Fruit fly (Drosophila melanogaster) whole organism, embryonic: ENCODE data around the gene CG7607.

Experiments used
- ATbp ChIP-seq: fragments of 200-800 bp; sonication (Bioruptor generic); optimal IDR thresholded peaks from 2 replicates; lab custom pipeline; 2017; ENCODE audit warnings: missing biosample characterization, mild to moderate bottlenecking, missing genetic modification characterization, missing genetic modification reagents
- Ada2b ChIP-seq: fragments of 200-800 bp; sonication (Bioruptor generic); IDR thresholded peaks from 2 replicates; pipeline ENCODE4 v1.3.6; 2022; ENCODE audit warnings: missing biosample characterization, missing genetic modification characterization
- B-H2 ChIP-seq: fragments of 200-800 bp; sonication (Bioruptor generic); optimal IDR thresholded peaks from 2 replicates; lab custom pipeline; 2018; ENCODE audit warnings: missing biosample characterization, mild to moderate bottlenecking, missing genetic modification characterization
- CG11696 ChIP-seq: fragments of 200-800 bp; sonication (Bioruptor generic); IDR thresholded peaks from 2 replicates; pipeline ENCODE4 v1.3.6; 2022; ENCODE audit warnings: missing biosample characterization, missing genetic modification characterization
- CG11723 ChIP-seq: fragments of 200-800 bp; sonication (Bioruptor generic); optimal IDR thresholded peaks from 2 replicates; lab custom pipeline; 2017; ENCODE audit warnings: missing biosample characterization, mild to moderate bottlenecking, missing genetic modification characterization
- CG12155 ChIP-seq: fragments of 200-800 bp; sonication (Bioruptor generic); optimal IDR thresholded peaks from 3 replicates; lab custom pipeline; 2016; ENCODE audit warnings: missing biosample characterization, missing genetic modification characterization
- CG13894 ChIP-seq: fragments of 200-800 bp; sonication (Bioruptor generic); optimal IDR thresholded peaks from 3 replicates; lab custom pipeline; 2018; ENCODE audit warnings: missing biosample characterization, mild to moderate bottlenecking, missing genetic modification characterization, moderate library complexity
- CG14710 ChIP-seq: fragments of 200-800 bp; sonication (Bioruptor generic); optimal IDR thresholded peaks from 3 replicates; lab custom pipeline; 2019; ENCODE audit warnings: missing biosample characterization, mild to moderate bottlenecking, missing genetic modification characterization, moderate library complexity
- CG14965 ChIP-seq: fragments of 200-800 bp; sonication (Bioruptor generic); optimal IDR thresholded peaks from 2 replicates; lab custom pipeline; 2016; ENCODE audit warnings: missing biosample characterization, missing genetic modification characterization, borderline replicate concordance
- CG18619 ChIP-seq: fragments of 200-800 bp; sonication (Bioruptor generic); optimal IDR thresholded peaks from 3 replicates; lab custom pipeline; 2017; ENCODE audit warnings: missing biosample characterization, mild to moderate bottlenecking, missing genetic modification characterization
- CG2116 ChIP-seq: fragments of 200-800 bp; sonication (Bioruptor generic); optimal IDR thresholded peaks from 3 replicates; lab custom pipeline; 2018; ENCODE audit warnings: missing biosample characterization, mild to moderate bottlenecking, missing genetic modification characterization
- CG2129 ChIP-seq: fragments of 200-800 bp; sonication (Bioruptor generic); IDR thresholded peaks from 2 replicates; pipeline ENCODE4 v1.3.6; 2022; ENCODE audit warnings: missing biosample characterization, missing genetic modification characterization; ENCODE audit not compliant: partially characterized antibody
- CG2712 ChIP-seq: fragments of 200-800 bp; optimal IDR thresholded peaks from 3 replicates; lab custom pipeline; 2019; ENCODE audit warnings: missing biosample characterization, mild to moderate bottlenecking, missing genetic modification characterization, moderate library complexity
- CG2875 ChIP-seq: fragments of 200-800 bp; sonication (Bioruptor generic); optimal IDR thresholded peaks from 2 replicates; lab custom pipeline; 2017; ENCODE audit warnings: missing biosample characterization, mild to moderate bottlenecking, missing genetic modification characterization, missing genetic modification reagents
- CG30403 ChIP-seq: fragments of 200-800 bp; sonication (Bioruptor generic); optimal IDR thresholded peaks from 3 replicates; lab custom pipeline; 2016; ENCODE audit warnings: missing biosample characterization, missing genetic modification characterization
- CG34422 ChIP-seq: fragments of 200-800 bp; sonication (Bioruptor generic); IDR thresholded peaks from 3 replicates; pipeline ENCODE4 v1.3.6; 2022; ENCODE audit warnings: missing biosample characterization, missing genetic modification characterization
- CG4282 ChIP-seq: fragments of 200-800 bp; sonication (Bioruptor generic); optimal IDR thresholded peaks from 2 replicates; lab custom pipeline; 2016; ENCODE audit warnings: missing biosample characterization, missing genetic modification characterization
- CG6683 ChIP-seq: fragments of 200-800 bp; sonication (Bioruptor generic); optimal IDR thresholded peaks from 2 replicates; lab custom pipeline; 2017; ENCODE audit warnings: missing biosample characterization, mild to moderate bottlenecking, missing genetic modification characterization, missing genetic modification reagents
- CG6854 ChIP-seq: fragments of 200-800 bp; sonication (Bioruptor generic); optimal IDR thresholded peaks from 3 replicates; lab custom pipeline; 2017; ENCODE audit warnings: missing biosample characterization, mild to moderate bottlenecking, missing genetic modification characterization
- CG7372 ChIP-seq: fragments of 200-800 bp; sonication (Bioruptor generic); IDR thresholded peaks from 2 replicates; pipeline ENCODE4 v1.3.6; 2022; ENCODE audit warnings: missing biosample characterization, missing genetic modification characterization
- CG7745 ChIP-seq: fragments of 200-800 bp; sonication (Bioruptor generic); optimal IDR thresholded peaks from 2 replicates; lab custom pipeline; 2018; ENCODE audit warnings: missing biosample characterization, mild to moderate bottlenecking, missing genetic modification characterization, moderate library complexity
- CG7839 ChIP-seq: fragments of 200-800 bp; sonication (Bioruptor generic); optimal IDR thresholded peaks from 3 replicates; lab custom pipeline; 2018; ENCODE audit warnings: missing biosample characterization, mild to moderate bottlenecking, missing genetic modification characterization, moderate library complexity
- CG8359 ChIP-seq: fragments of 200-800 bp; sonication (Bioruptor generic); optimal IDR thresholded peaks from 2 replicates; lab custom pipeline; 2017; ENCODE audit warnings: missing biosample characterization, mild to moderate bottlenecking, missing genetic modification characterization, borderline replicate concordance
- CG9727 ChIP-seq: fragments of 200-800 bp; sonication (Bioruptor generic); optimal IDR thresholded peaks from 3 replicates; lab custom pipeline; 2017; ENCODE audit warnings: missing biosample characterization, mild to moderate bottlenecking, missing genetic modification characterization
- Dek ChIP-seq: fragments of 200-800 bp; sonication (Bioruptor generic); optimal IDR thresholded peaks from 3 replicates; lab custom pipeline; 2019; ENCODE audit warnings: missing biosample characterization, mild to moderate bottlenecking, missing genetic modification characterization, moderate library complexity
- Elba2 ChIP-seq: fragments of 200-800 bp; sonication (Bioruptor generic); optimal IDR thresholded peaks from 3 replicates; lab custom pipeline; 2016; ENCODE audit warnings: missing biosample characterization, missing genetic modification characterization
- HHEX ChIP-seq: fragments of 200-800 bp; sonication (Bioruptor generic); optimal IDR thresholded peaks from 3 replicates; lab custom pipeline; 2017; ENCODE audit warnings: missing biosample characterization, mild to moderate bottlenecking, missing genetic modification characterization, missing genetic modification reagents
- Hr3 ChIP-seq: fragments of 200-800 bp; sonication (Bioruptor generic); optimal IDR thresholded peaks from 3 replicates; lab custom pipeline; 2016; ENCODE audit warnings: missing biosample characterization, missing genetic modification characterization
- Hr39 ChIP-seq: fragments of >200 bp; optimal IDR thresholded peaks from 2 replicates; lab custom pipeline; 2017
- Six4 ChIP-seq: fragments of 200-800 bp; sonication (Bioruptor generic); optimal IDR thresholded peaks from 2 replicates; lab custom pipeline; 2016; ENCODE audit warnings: missing biosample characterization, missing genetic modification characterization
- Sox102F ChIP-seq: fragments of 200-800 bp; sonication (Bioruptor generic); optimal IDR thresholded peaks from 2 replicates; lab custom pipeline; 2018; ENCODE audit warnings: missing biosample characterization, mild to moderate bottlenecking, missing genetic modification characterization, moderate library complexity
- Sry-δ ChIP-seq: fragments of 200-800 bp; sonication (Bioruptor generic); optimal IDR thresholded peaks from 2 replicates; lab custom pipeline; 2016; ENCODE audit warnings: missing biosample characterization, missing genetic modification characterization
- ato ChIP-seq: fragments of 200-800 bp; sonication (Bioruptor generic); IDR thresholded peaks from 2 replicates; pipeline ENCODE4 v1.3.6; 2022; ENCODE audit warnings: missing biosample characterization, missing genetic modification characterization; ENCODE audit not compliant: partially characterized antibody
- bab2 ChIP-seq: fragments of 200-800 bp; sonication (Bioruptor generic); optimal IDR thresholded peaks from 2 replicates; lab custom pipeline; 2016; ENCODE audit warnings: missing biosample characterization, missing genetic modification characterization
- bcd ChIP-seq: fragments of 200-800 bp; sonication (Bioruptor generic); optimal IDR thresholded peaks from 2 replicates; lab custom pipeline; 2017; ENCODE audit warnings: missing biosample characterization, mild to moderate bottlenecking, missing genetic modification characterization
- bsh ChIP-seq, 2 experiments: fragments of 200-800 bp; sonication (Bioruptor generic); optimal IDR thresholded peaks; 2 replicates each; lab custom pipeline; 2017 to 2018; ENCODE audit warnings: mild to moderate bottlenecking in 2 of 2, missing biosample characterization in 2 of 2, missing genetic modification characterization in 2 of 2, moderate library complexity in 1 of 2
- btn ChIP-seq: fragments of 200-800 bp; sonication (Bioruptor generic); optimal IDR thresholded peaks from 2 replicates; lab custom pipeline; 2016; ENCODE audit warnings: missing biosample characterization, missing genetic modification characterization
- dan ChIP-seq: fragments of 200-800 bp; sonication (Bioruptor generic); IDR thresholded peaks from 2 replicates; pipeline ENCODE4 v1.3.6; 2022; ENCODE audit warnings: missing biosample characterization, missing genetic modification characterization
- fd102C ChIP-seq: fragments of 200-800 bp; sonication (Bioruptor generic); optimal IDR thresholded peaks from 2 replicates; lab custom pipeline; 2018; ENCODE audit warnings: missing biosample characterization, mild to moderate bottlenecking, missing genetic modification characterization, moderate library complexity
- gcm ChIP-seq: fragments of 200-800 bp; sonication (Bioruptor generic); optimal IDR thresholded peaks from 2 replicates; lab custom pipeline; 2019; ENCODE audit warnings: missing biosample characterization, mild to moderate bottlenecking, missing genetic modification characterization, moderate library complexity
- insv ChIP-seq, 2 experiments: fragments of 200-800 bp; sonication (Bioruptor generic); optimal IDR thresholded peaks; 3 replicates each; lab custom pipeline; 2016 to 2018; ENCODE audit warnings: missing biosample characterization in 2 of 2, missing genetic modification characterization in 2 of 2
- knrl ChIP-seq: fragments of 200-800 bp; sonication (Bioruptor generic); IDR thresholded peaks from 3 replicates; pipeline ENCODE4 v1.3.6; 2022; ENCODE audit warnings: missing biosample characterization, missing genetic modification characterization; ENCODE audit not compliant: partially characterized antibody
- odd ChIP-seq: fragments of 200-800 bp; sonication (Bioruptor generic); optimal IDR thresholded peaks from 2 replicates; lab custom pipeline; 2017; ENCODE audit warnings: missing biosample characterization, mild to moderate bottlenecking, missing genetic modification characterization
- rib ChIP-seq: fragments of 200-800 bp; sonication (Bioruptor generic); IDR thresholded peaks from 2 replicates; pipeline ENCODE4 v1.3.6; 2022; ENCODE audit warnings: missing biosample characterization, missing genetic modification characterization
- sim ChIP-seq: fragments of 200-800 bp; sonication (Bioruptor generic); IDR thresholded peaks from 2 replicates; pipeline ENCODE4 v1.3.6; 2022; ENCODE audit warnings: missing biosample characterization, missing genetic modification characterization
- slou ChIP-seq: fragments of 200-800 bp; sonication (Bioruptor generic); optimal IDR thresholded peaks from 3 replicates; lab custom pipeline; 2016; ENCODE audit warnings: missing biosample characterization, missing genetic modification characterization
- so ChIP-seq: fragments of 200-800 bp; sonication (Bioruptor generic); IDR thresholded peaks from 3 replicates; pipeline ENCODE4 v1.3.6; 2022; ENCODE audit warnings: missing biosample characterization, missing genetic modification characterization
- sr ChIP-seq: fragments of 200-800 bp; sonication (Bioruptor generic); IDR thresholded peaks from 3 replicates; pipeline ENCODE4 v1.3.6; 2022; ENCODE audit warnings: missing biosample characterization, missing genetic modification characterization
- tup ChIP-seq: fragments of 200-800 bp; sonication (Bioruptor generic); optimal IDR thresholded peaks from 2 replicates; lab custom pipeline; 2016; ENCODE audit warnings: missing biosample characterization, mild to moderate bottlenecking, missing genetic modification characterization, moderate library complexity
- unc-4 ChIP-seq: fragments of 200-800 bp; sonication (Bioruptor generic); IDR thresholded peaks from 2 replicates; pipeline ENCODE4 v1.3.6; 2022; ENCODE audit warnings: missing biosample characterization, missing genetic modification characterization; ENCODE audit not compliant: partially characterized antibody
- unpg ChIP-seq: fragments of 200-800 bp; sonication (Bioruptor generic); optimal IDR thresholded peaks from 3 replicates; lab custom pipeline; 2018; ENCODE audit warnings: missing biosample characterization, mild to moderate bottlenecking, missing genetic modification characterization, moderate library complexity

The CG7607 gene

DNA sequence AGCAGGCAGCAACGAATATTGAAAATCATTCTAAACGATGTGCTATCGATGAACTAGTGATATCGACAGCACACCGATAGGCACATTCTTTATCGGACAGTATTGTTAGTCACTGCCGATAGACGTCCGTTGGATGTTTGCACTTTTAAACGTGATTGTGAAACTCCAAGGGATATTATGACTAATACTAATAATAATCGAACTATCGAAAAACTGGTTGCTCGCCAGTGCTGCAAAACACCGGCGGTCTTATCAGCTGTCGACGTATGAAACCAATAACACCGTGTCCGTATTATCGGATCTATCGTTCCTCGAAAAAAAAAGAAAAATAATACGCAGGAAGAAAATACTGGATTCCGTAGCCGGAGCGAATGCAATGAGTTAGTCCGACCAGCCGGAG is 11.1 kb downstream of the CG7607 start, which contains the start of the genes Ube3a and CG7600 (continued):
- TF ChIP-seq CG6683: peak; percentile 23
- peak; percentile 90 for TF ChIP-seq Sry-δ
- TF ChIP-seq CG14710 (tag; lab: Kevin White, UChicago): peak; percentile 72
- no peak for TF ChIP-seq CG9727 (GFP tag; lab: Kevin White, UChicago)
- no peak for TF ChIP-seq bab2 (GFP tag; lab: Kevin White, UChicago)
- no peak for TF ChIP-seq Dek
- no peak for TF ChIP-seq sr (GFP tag; lab: Robert Waterston, UW)
- no peak for TF ChIP-seq ATbp (GFP tag; lab: Kevin White, UChicago)
- no peak for TF ChIP-seq Hr39
- TF ChIP-seq CG14965 (GFP tag; lab: Kevin White, UChicago): no peak
- TF ChIP-seq CG7372: no peak
- no peak for TF ChIP-seq CG6854 (GFP tag; lab: Kevin White, UChicago)
- no peak for TF ChIP-seq Hr3 (GFP tag; lab: Kevin White, UChicago)
- peak in 1 of 2 experiments; percentile 29 for TF ChIP-seq bsh (GFP tag; optimal IDR thresholded peaks at IDR 0.05; lab: Kevin White, UChicago)
- peak; percentile 94 for TF ChIP-seq CG2116 (GFP tag; lab: Kevin White, UChicago)
- TF ChIP-seq Elba2 (GFP tag; lab: Kevin White, UChicago): peak; percentile 60
- TF ChIP-seq unc-4 (GFP tag; lab: Robert Waterston, UW): peak; percentile 99
- peak; percentile 40 for TF ChIP-seq bcd (GFP tag; lab: Kevin White, UChicago)
- no peak for TF ChIP-seq CG18619
- TF ChIP-seq CG11723 (GFP tag; lab: Kevin White, UChicago): no peak
- TF ChIP-seq CG4282 (GFP tag; lab: Kevin White, UChicago): peak; percentile 23
- TF ChIP-seq CG13894 (tag; lab: Kevin White, UChicago): peak; percentile 78
- TF ChIP-seq CG34422 (GFP tag; lab: Robert Waterston, UW): no peak
- TF ChIP-seq CG12155 (GFP tag; lab: Kevin White, UChicago): peak; percentile 23
- TF ChIP-seq tup: no peak
- peak; percentile 22 for TF ChIP-seq Six4
- TF ChIP-seq Sox102F (GFP tag; lab: Kevin White, UChicago): no peak
- TF ChIP-seq CG8359 (GFP tag; lab: Kevin White, UChicago): no peak
- no peak for TF ChIP-seq CG11696
- TF ChIP-seq sim (GFP tag; lab: Robert Waterston, UW): peak; percentile 18; the same call in 1 of the 2 replicates
- TF ChIP-seq so (GFP tag; lab: Robert Waterston, UW): no peak
- no peak for TF ChIP-seq fd102C
- TF ChIP-seq odd (GFP tag; lab: Kevin White, UChicago): no peak
- peak; percentile 2 for TF ChIP-seq gcm
- TF ChIP-seq dan: no peak
- TF ChIP-seq CG2875 (GFP tag; lab: Kevin White, UChicago): no peak
- TF ChIP-seq CG2129 (GFP tag; lab: Robert Waterston, UW): peak; percentile 93
- TF ChIP-seq ato (GFP tag; lab: Robert Waterston, UW): peak; percentile 100
- no peak for TF ChIP-seq Ada2b (GFP tag; lab: Robert Waterston, UW)
- no peak for TF ChIP-seq slou (GFP tag; lab: Kevin White, UChicago)
- TF ChIP-seq CG30403: peak; percentile 31
- no peak for TF ChIP-seq btn
- no peak for TF ChIP-seq HHEX (GFP tag; lab: Kevin White, UChicago)
- TF ChIP-seq CG2712 (tag; lab: Kevin White, UChicago): peak; percentile 66
- TF ChIP-seq B-H2: peak; percentile 90
- no peak for TF ChIP-seq rib (GFP tag; lab: Robert Waterston, UW)
- peak; percentile 37 for TF ChIP-seq unpg (GFP tag; lab: Kevin White, UChicago)
- TF ChIP-seq insv (GFP tag; optimal IDR thresholded peaks at IDR 0.05; lab: Kevin White, UChicago): peak in 1 of 2 experiments; percentile 73
- no peak for TF ChIP-seq CG7745 (tag; lab: Kevin White, UChicago)
- peak; percentile 93 for TF ChIP-seq knrl
- TF ChIP-seq CG7839: peak; percentile 39
